Fruit fly (Drosophila melanogaster) whole organism, embryonic: Measurements from ENCODE around the gene Cenp-C.

Source experiments
- ATbp ChIP-seq: fragments of 200-800 bp; sonication (Bioruptor generic); optimal IDR thresholded peaks from 2 replicates; lab custom pipeline; 2017; ENCODE audit warnings: missing biosample characterization, mild to moderate bottlenecking, missing genetic modification characterization, missing genetic modification reagents
- C15 ChIP-seq: fragments of 200-800 bp; sonication (Bioruptor generic); IDR thresholded peaks from 3 replicates; pipeline ENCODE4 v1.3.6; 2022; ENCODE audit warnings: missing biosample characterization, missing genetic modification characterization
- CG10431 ChIP-seq: fragments of 200-800 bp; sonication (Bioruptor generic); optimal IDR thresholded peaks from 3 replicates; lab custom pipeline; 2018; ENCODE audit warnings: missing biosample characterization, mild to moderate bottlenecking, missing genetic modification characterization
- CG10959 ChIP-seq: fragments of 200-800 bp; sonication (Bioruptor generic); IDR thresholded peaks from 2 replicates; pipeline ENCODE4 v1.3.6; 2022; ENCODE audit warnings: missing biosample characterization, missing genetic modification characterization
- CG12769 ChIP-seq: fragments of 200-800 bp; sonication (Bioruptor generic); optimal IDR thresholded peaks from 2 replicates; lab custom pipeline; 2019; ENCODE audit warnings: missing biosample characterization, mild to moderate bottlenecking, missing genetic modification characterization, moderate library complexity
- CG13123 ChIP-seq: fragments of 200-800 bp; sonication (Bioruptor generic); optimal IDR thresholded peaks from 2 replicates; lab custom pipeline; 2016; ENCODE audit warnings: missing biosample characterization, missing genetic modification characterization
- CG13894 ChIP-seq: fragments of 200-800 bp; sonication (Bioruptor generic); optimal IDR thresholded peaks from 3 replicates; lab custom pipeline; 2018; ENCODE audit warnings: missing biosample characterization, mild to moderate bottlenecking, missing genetic modification characterization, moderate library complexity
- CG14860 ChIP-seq: fragments of 200-800 bp; sonication (Bioruptor generic); IDR thresholded peaks from 3 replicates; pipeline ENCODE4 v1.3.6; 2022; ENCODE audit warnings: missing biosample characterization, missing genetic modification characterization; ENCODE audit not compliant: partially characterized antibody
- CG14965 ChIP-seq: fragments of 200-800 bp; sonication (Bioruptor generic); optimal IDR thresholded peaks from 2 replicates; lab custom pipeline; 2016; ENCODE audit warnings: missing biosample characterization, missing genetic modification characterization, borderline replicate concordance
- CG1647 ChIP-seq: fragments of 200-800 bp; sonication (Bioruptor generic); optimal IDR thresholded peaks from 3 replicates; lab custom pipeline; 2016; ENCODE audit warnings: missing biosample characterization, missing genetic modification characterization
- CG17359 ChIP-seq: fragments of 200-800 bp; sonication (Bioruptor generic); optimal IDR thresholded peaks from 3 replicates; lab custom pipeline; 2018; ENCODE audit warnings: missing biosample characterization, mild to moderate bottlenecking, missing genetic modification characterization, moderate library complexity
- CG2678 ChIP-seq: fragments of 200-800 bp; sonication (Bioruptor generic); optimal IDR thresholded peaks from 3 replicates; lab custom pipeline; 2019; ENCODE audit warnings: missing biosample characterization, mild to moderate bottlenecking, missing genetic modification characterization, moderate library complexity
- CG31365 ChIP-seq: fragments of 200-800 bp; sonication (Bioruptor generic); optimal IDR thresholded peaks from 2 replicates; lab custom pipeline; 2018; ENCODE audit warnings: missing biosample characterization, mild to moderate bottlenecking, missing genetic modification characterization
- CG3281 ChIP-seq: fragments of 200-800 bp; sonication (Bioruptor generic); optimal IDR thresholded peaks from 3 replicates; lab custom pipeline; 2017; ENCODE audit warnings: missing biosample characterization, mild to moderate bottlenecking, missing genetic modification characterization
- CG5953 ChIP-seq: fragments of 200-800 bp; sonication (Bioruptor generic); IDR thresholded peaks from 2 replicates; pipeline ENCODE4 v1.3.6; 2022; ENCODE audit warnings: missing biosample characterization, missing genetic modification characterization
- CG7556 ChIP-seq: fragments of 200-800 bp; sonication (Bioruptor generic); optimal IDR thresholded peaks from 2 replicates; lab custom pipeline; 2017; ENCODE audit warnings: missing biosample characterization, mild to moderate bottlenecking, missing genetic modification characterization
- CG8089 ChIP-seq: fragments of 200-800 bp; sonication (Bioruptor generic); optimal IDR thresholded peaks from 3 replicates; lab custom pipeline; 2016; ENCODE audit warnings: missing biosample characterization, missing genetic modification characterization
- CG8944 ChIP-seq: fragments of 200-800 bp; sonication (Bioruptor generic); optimal IDR thresholded peaks from 3 replicates; lab custom pipeline; 2016; ENCODE audit warnings: missing biosample characterization, missing genetic modification characterization
- Dfd ChIP-seq, 2 experiments: fragments of >200 bp; optimal IDR thresholded peaks; 2 replicates each; lab custom pipeline; 2017; ENCODE audit warnings: missing biosample characterization in 2 of 2, missing genetic modification characterization in 2 of 2
- Dip2 ChIP-seq: fragments of 200-800 bp; sonication (Bioruptor generic); IDR thresholded peaks from 2 replicates; pipeline ENCODE4 v1.3.6; 2022; ENCODE audit warnings: missing biosample characterization, missing genetic modification characterization
- E2f1 ChIP-seq: fragments of 200-800 bp; sonication (Bioruptor generic); IDR thresholded peaks from 2 replicates; pipeline ENCODE4 v1.3.6; 2022; ENCODE audit warnings: missing biosample characterization, missing genetic modification characterization
- HmgZ ChIP-seq: fragments of 200-800 bp; sonication (Bioruptor generic); optimal IDR thresholded peaks from 2 replicates; lab custom pipeline; 2018; ENCODE audit warnings: missing biosample characterization, mild to moderate bottlenecking, missing genetic modification characterization
- Hmr ChIP-seq: fragments of 200-800 bp; sonication (Bioruptor generic); optimal IDR thresholded peaks from 3 replicates; lab custom pipeline; 2017; ENCODE audit warnings: mild to moderate bottlenecking, missing biosample characterization, missing genetic modification reagents, missing genetic modification characterization
- Hr78 ChIP-seq, 2 experiments: fragments of 200-800 bp in 1 of 2; fragments of >200 bp in 1 of 2; sonication (Bioruptor generic) in 1 of 2; optimal IDR thresholded peaks; 2 replicates each; lab custom pipeline; 2017 to 2019; ENCODE audit warnings: missing biosample characterization in 2 of 2, missing genetic modification characterization in 2 of 2, mild to moderate bottlenecking in 1 of 2, moderate library complexity in 1 of 2
- Lpt ChIP-seq: fragments of >200 bp; optimal IDR thresholded peaks from 2 replicates; lab custom pipeline; 2018; ENCODE audit warnings: missing biosample characterization, missing genetic modification characterization
- Med ChIP-seq: fragments of 200-800 bp; sonication (Bioruptor generic); peaks from one replicate; lab custom pipeline; 2016; ENCODE audit warnings: missing biosample characterization, missing genetic modification characterization, mild to moderate bottlenecking, inconsistent platforms, moderate library complexity
- Myb ChIP-seq: fragments of 200-800 bp; sonication (Bioruptor generic); optimal IDR thresholded peaks from 2 replicates; lab custom pipeline; 2016; ENCODE audit warnings: missing biosample characterization, missing genetic modification characterization
- NFAT ChIP-seq: fragments of 200-800 bp; sonication (Bioruptor generic); IDR thresholded peaks from 2 replicates; pipeline ENCODE4 v1.3.6; 2022; ENCODE audit warnings: missing biosample characterization, missing genetic modification characterization
- Sry-δ ChIP-seq: fragments of 200-800 bp; sonication (Bioruptor generic); optimal IDR thresholded peaks from 2 replicates; lab custom pipeline; 2016; ENCODE audit warnings: missing biosample characterization, missing genetic modification characterization
- Tbp ChIP-seq: fragments of >200 bp; optimal IDR thresholded peaks from 2 replicates; lab custom pipeline; 2018; ENCODE audit warnings: missing biosample characterization, missing genetic modification characterization
- Xbp1 ChIP-seq: fragments of 200-800 bp; sonication (Bioruptor generic); optimal IDR thresholded peaks from 3 replicates; lab custom pipeline; 2016; ENCODE audit warnings: missing biosample characterization, mild to moderate bottlenecking, missing genetic modification characterization
- ap ChIP-seq: fragments of 200-800 bp; sonication (Bioruptor generic); IDR thresholded peaks from 2 replicates; pipeline ENCODE4 v1.3.6; 2022; ENCODE audit warnings: missing biosample characterization, missing genetic modification characterization
- bowl ChIP-seq: fragments of 200-800 bp; sonication (Bioruptor generic); IDR thresholded peaks from 2 replicates; pipeline ENCODE4 v1.3.6; 2022; ENCODE audit warnings: missing biosample characterization, missing genetic modification characterization
- btn ChIP-seq: fragments of 200-800 bp; sonication (Bioruptor generic); optimal IDR thresholded peaks from 2 replicates; lab custom pipeline; 2016; ENCODE audit warnings: missing biosample characterization, missing genetic modification characterization
- crp ChIP-seq, 2 experiments: fragments of 200-800 bp; sonication (Bioruptor generic); optimal IDR thresholded peaks; 2 replicates in 1 of 2; 3 replicates in 1 of 2; lab custom pipeline; 2017; ENCODE audit warnings: missing biosample characterization in 2 of 2, missing genetic modification characterization in 2 of 2, mild to moderate bottlenecking in 1 of 2, moderate library complexity in 1 of 2
- emc ChIP-seq: fragments of 200-800 bp; sonication (Bioruptor generic); optimal IDR thresholded peaks from 2 replicates; lab custom pipeline; 2016; ENCODE audit warnings: missing biosample characterization, missing genetic modification characterization
- fu2 ChIP-seq: fragments of 200-800 bp; sonication (Bioruptor generic); optimal IDR thresholded peaks from 2 replicates; lab custom pipeline; 2016; ENCODE audit warnings: missing biosample characterization, missing genetic modification characterization
- gem ChIP-seq: fragments of 200-800 bp; sonication (Bioruptor generic); optimal IDR thresholded peaks from 2 replicates; lab custom pipeline; 2019; ENCODE audit warnings: missing biosample characterization, mild to moderate bottlenecking, missing genetic modification characterization, moderate library complexity
- gro ChIP-seq: fragments of 200-800 bp; sonication (Bioruptor generic); optimal IDR thresholded peaks from 2 replicates; lab custom pipeline; 2016; ENCODE audit warnings: missing biosample characterization, missing genetic modification characterization
- gsb-n ChIP-seq: fragments of 200-800 bp; sonication (Bioruptor generic); optimal IDR thresholded peaks from 3 replicates; lab custom pipeline; 2018; ENCODE audit warnings: missing biosample characterization, mild to moderate bottlenecking, missing genetic modification characterization
- gt ChIP-seq: fragments of 200-800 bp; sonication (Bioruptor generic); IDR thresholded peaks from 2 replicates; pipeline ENCODE4 v1.3.6; 2022; ENCODE audit warnings: missing biosample characterization, missing genetic modification characterization
- hbn ChIP-seq: fragments of 200-800 bp; sonication (Bioruptor generic); IDR thresholded peaks from 2 replicates; pipeline ENCODE4 v1.3.6; 2022; ENCODE audit warnings: missing biosample characterization, missing genetic modification characterization; ENCODE audit not compliant: partially characterized antibody
- kni ChIP-seq: fragments of 200-800 bp; sonication (Bioruptor generic); optimal IDR thresholded peaks from 3 replicates; lab custom pipeline; 2017; ENCODE audit warnings: mild to moderate bottlenecking, missing biosample characterization, missing genetic modification reagents, missing genetic modification characterization
- lov ChIP-seq, 2 experiments: fragments of 200-800 bp in 1 of 2; fragments of >200 bp in 1 of 2; sonication (Bioruptor generic) in 1 of 2; IDR thresholded peaks in 1 of 2; optimal IDR thresholded peaks in 1 of 2; 2 replicates in 1 of 2; 3 replicates in 1 of 2; pipeline versions ENCODE4 v1.3.6 to Lab custom; 2017 to 2022; ENCODE audit warnings: missing biosample characterization in 1 of 2, missing genetic modification characterization in 1 of 2
- nerfin-1 ChIP-seq: fragments of 200-800 bp; sonication (Bioruptor generic); optimal IDR thresholded peaks from 3 replicates; lab custom pipeline; 2019; ENCODE audit warnings: missing biosample characterization, mild to moderate bottlenecking, missing genetic modification characterization, moderate library complexity
- oc ChIP-seq: fragments of 200-800 bp; sonication (Bioruptor generic); optimal IDR thresholded peaks from 2 replicates; lab custom pipeline; 2018; ENCODE audit warnings: missing biosample characterization, mild to moderate bottlenecking, missing genetic modification characterization, moderate library complexity
- scrt ChIP-seq: fragments of 200-800 bp; sonication (Bioruptor generic); optimal IDR thresholded peaks from 2 replicates; lab custom pipeline; 2018; ENCODE audit warnings: missing biosample characterization, mild to moderate bottlenecking, missing genetic modification characterization, moderate library complexity
- shn ChIP-seq: fragments of 200-800 bp; sonication (Bioruptor generic); optimal IDR thresholded peaks from 3 replicates; lab custom pipeline; 2016; ENCODE audit warnings: missing biosample characterization, missing genetic modification characterization
- sisA ChIP-seq: fragments of 200-800 bp; sonication (Bioruptor generic); IDR thresholded peaks from 2 replicates; pipeline ENCODE4 v1.3.6; 2022; ENCODE audit warnings: missing biosample characterization, missing genetic modification characterization
- vvl ChIP-seq: fragments of 200-800 bp; sonication (Bioruptor generic); IDR thresholded peaks from 2 replicates; pipeline ENCODE4 v1.3.6; 2022; ENCODE audit warnings: missing biosample characterization, missing genetic modification characterization

Cenp-C gene

dm6 chr3R:8524277-8524676, 39.6 kb upstream of the Cenp-C start (continued):
- no peak for TF ChIP-seq CG14965 (GFP tag; lab: Kevin White, UChicago)
- no peak for TF ChIP-seq Dfd (GFP tag; optimal IDR thresholded peaks at IDR 0.05; lab: Kevin White, UChicago)
- no peak for TF ChIP-seq Dip2 (GFP tag; lab: Robert Waterston, UW)
- TF ChIP-seq Hr78 (GFP tag; optimal IDR thresholded peaks at IDR 0.05; lab: Kevin White, UChicago) = peak in 1 of 2 experiments; percentile 50
- no peak for TF ChIP-seq hbn (GFP tag; lab: Robert Waterston, UW)
- TF ChIP-seq gt (GFP tag; lab: Robert Waterston, UW) = no peak
- TF ChIP-seq Xbp1 = peak; percentile 25
- no peak for TF ChIP-seq CG13123 (GFP tag; lab: Kevin White, UChicago)
- TF ChIP-seq ATbp (GFP tag; lab: Kevin White, UChicago) = peak; percentile 10
- TF ChIP-seq lov (optimal IDR thresholded peaks at IDR 0.05; lab: Kevin White, UChicago) = no peak
- TF ChIP-seq lov (GFP tag; IDR thresholded peaks at IDR 0.05; lab: Robert Waterston, UW) = no peak
- TF ChIP-seq Myb (GFP tag; lab: Kevin White, UChicago) = no peak
- no peak for TF ChIP-seq oc (tag; lab: Kevin White, UChicago)
- TF ChIP-seq CG17359 (tag; lab: Kevin White, UChicago) = peak; percentile 36
- TF ChIP-seq CG2678 (tag; lab: Kevin White, UChicago) = peak; percentile 55
- TF ChIP-seq gro (GFP tag; lab: Kevin White, UChicago) = no peak
- TF ChIP-seq CG8944 (GFP tag; lab: Kevin White, UChicago) = peak; percentile 21
- no peak for TF ChIP-seq Lpt (GFP tag; lab: Kevin White, UChicago)
- no peak for TF ChIP-seq CG10431
- no peak for TF ChIP-seq btn (GFP tag; lab: Kevin White, UChicago)
- no peak for TF ChIP-seq kni (GFP tag; lab: Kevin White, UChicago)
- no peak for TF ChIP-seq fu2
- peak; percentile 43 for TF ChIP-seq gem (tag; lab: Kevin White, UChicago)
- 0 out of 2 replicates have a peak, but pooled peaks have one; percentile 41 for TF ChIP-seq CG5953
- peak; percentile 51 for TF ChIP-seq E2f1
- no peak for TF ChIP-seq CG31365 (tag; lab: Kevin White, UChicago)
- no peak for TF ChIP-seq CG10959 (GFP tag; lab: Robert Waterston, UW)
- peak; percentile 47; the same call in 1 of the 2 replicates for TF ChIP-seq sisA (GFP tag; lab: Robert Waterston, UW)
- TF ChIP-seq Med (GFP tag; lab: Kevin White, UChicago) = peak; percentile 90
- no peak for TF ChIP-seq Tbp
- no peak for TF ChIP-seq CG1647 (GFP tag; lab: Kevin White, UChicago)
- peak; percentile 18 for TF ChIP-seq CG7556 (GFP tag; lab: Kevin White, UChicago)
- TF ChIP-seq CG14860 = no peak
- TF ChIP-seq NFAT (GFP tag; lab: Robert Waterston, UW) = 0 out of 2 replicates have a peak, but pooled peaks have one; percentile 25
- TF ChIP-seq CG13894 (tag; lab: Kevin White, UChicago) = no peak
- TF ChIP-seq ap = 0 out of 2 replicates have a peak, but pooled peaks have one; percentile 41
- TF ChIP-seq Hmr (GFP tag; lab: Kevin White, UChicago) = peak; percentile 42
- TF ChIP-seq HmgZ (tag; lab: Kevin White, UChicago) = no peak
- TF ChIP-seq Sry-δ (GFP tag; lab: Kevin White, UChicago) = no peak
- no peak for TF ChIP-seq shn
- no peak for TF ChIP-seq gsb-n (tag; lab: Kevin White, UChicago)
- TF ChIP-seq CG12769 (tag; lab: Kevin White, UChicago) = peak; percentile 77
- TF ChIP-seq CG3281 (GFP tag; lab: Kevin White, UChicago) = peak; percentile 2
- no peak for TF ChIP-seq bowl (GFP tag; lab: Robert Waterston, UW)
- no peak for TF ChIP-seq scrt
- TF ChIP-seq emc (GFP tag; lab: Kevin White, UChicago) = no peak
- TF ChIP-seq crp (GFP tag; optimal IDR thresholded peaks at IDR 0.05; lab: Kevin White, UChicago) = no peak
- TF ChIP-seq vvl (GFP tag; lab: Robert Waterston, UW) = peak; percentile 31; the same call in 1 of the 2 replicates
- TF ChIP-seq nerfin-1 (tag; lab: Kevin White, UChicago) = no peak
- no peak for TF ChIP-seq C15 (GFP tag; lab: Robert Waterston, UW)
- no peak for TF ChIP-seq CG8089 (GFP tag; lab: Kevin White, UChicago)
